Worm (Caenorhabditis elegans): ENCODE data around the gene vrp-1.

Gene vrp-1

ce11 chrIV:3028842-3029241 lies 16.5 kb downstream of the vrp-1 start, which contains the start of gene ndnf-1:
Gene ndnf-1, minus strand, starts transcription at chrIV:3028942.
- TF ChIP-seq hlh-17 (GFP tag; optimal IDR thresholded peaks at IDR 0.05; ENCODE audit: borderline replicate concordance) = no peak
- no peak for TF ChIP-seq egl-13 (tag; optimal IDR thresholded peaks at IDR 0.05)
- TF ChIP-seq vab-15 (tag; optimal IDR thresholded peaks at IDR 0.05) = no peak
- TF ChIP-seq mdl-1 (tag; optimal IDR thresholded peaks at IDR 0.05) = no peak
- no peak for TF ChIP-seq irx-1 (tag; optimal IDR thresholded peaks at IDR 0.05)
- TF ChIP-seq ama-1 (optimal IDR thresholded peaks at IDR 0.05) = no peak
- TF ChIP-seq unc-98 (GFP tag; IDR thresholded peaks at IDR 0.05) = no peak
- TF ChIP-seq nhr-85 (tag) = no peak
- no peak for TF ChIP-seq fkh-10 (GFP tag; optimal IDR thresholded peaks at IDR 0.05)
- no peak for TF ChIP-seq elt-3 (tag; optimal IDR thresholded peaks at IDR 0.05)
- TF ChIP-seq ets-5 (GFP tag; IDR thresholded peaks at IDR 0.05) = no peak
- no peak for TF ChIP-seq F16B12.6 (tag; optimal IDR thresholded peaks at IDR 0.05)
- no peak for TF ChIP-seq nhr-47 (tag; optimal IDR thresholded peaks at IDR 0.05)

ce11 chrIV:3029882-3030281 lies 17.5 kb downstream of the vrp-1 start:
- TF ChIP-seq lin-15B (tag; optimal IDR thresholded peaks at IDR 0.05) (no peak), fkh-8 (tag; optimal IDR thresholded peaks at IDR 0.05) (no peak), alr-1 (tag; optimal IDR thresholded peaks at IDR 0.05; ENCODE audit: borderline replicate concordance) (no peak), elt-2 (tag; optimal IDR thresholded peaks at IDR 0.05) (peak; percentile 41), hlh-4 (tag; optimal IDR thresholded peaks at IDR 0.05) (no peak), tbx-2 (tag; optimal IDR thresholded peaks at IDR 0.05) (peak; percentile 8), F16B12.6 (tag; optimal IDR thresholded peaks at IDR 0.05) (no peak), lin-13 (GFP tag; optimal IDR thresholded peaks at IDR 0.05) (no peak), nhr-20 (tag; optimal IDR thresholded peaks at IDR 0.05) (peak; percentile 30), aly-2 (tag; optimal IDR thresholded peaks at IDR 0.05) (no peak), pag-3 (tag; optimal IDR thresholded peaks at IDR 0.05; ENCODE audit: borderline replicate concordance, insufficient read depth) (no peak), ceh-63 (GFP tag; optimal IDR thresholded peaks at IDR 0.05) (no peak), efl-1 (optimal IDR thresholded peaks at IDR 0.05) (peak; percentile 17 to 24), efl-1 (GFP tag; optimal IDR thresholded peaks at IDR 0.05 in 1 of 2) (peak in 1 of 2 experiments; percentile 1), nhr-11 (tag; optimal IDR thresholded peaks at IDR 0.05) (peak; percentile 5), lin-39 (tag; optimal IDR thresholded peaks at IDR 0.05) (peak; percentile 10), nhr-19 (GFP tag; conservative IDR thresholded peaks at IDR 0.05) (peak; percentile 60), rnt-1 (tag; optimal IDR thresholded peaks at IDR 0.05) (peak; percentile 85), lsy-2 (tag; optimal IDR thresholded peaks at IDR 0.05) (peak; percentile 19 to 42), snu-23 (GFP tag; optimal IDR thresholded peaks at IDR 0.05) (peak; percentile 48), ztf-4 (tag; optimal IDR thresholded peaks at IDR 0.05) (peak; percentile 37), nhr-71 (tag; optimal IDR thresholded peaks at IDR 0.05) (peak; percentile 81), xbp-1 (tag; optimal IDR thresholded peaks at IDR 0.05) (peak; percentile 15), lin-14 (GFP tag; optimal IDR thresholded peaks at IDR 0.05) (peak; percentile 72), unc-130 (tag; optimal IDR thresholded peaks at IDR 0.05) (peak; percentile 46), mef-2 (tag; optimal IDR thresholded peaks at IDR 0.05) (peak; percentile 87), mdl-1 (tag; optimal IDR thresholded peaks at IDR 0.05) (peak in 1 of 2 experiments; percentile 15), lin-35 (GFP tag; optimal IDR thresholded peaks at IDR 0.05) (peak in 1 of 2 experiments; percentile 34), sup-37 (GFP tag; optimal IDR thresholded peaks at IDR 0.05) (no peak), efl-3 (GFP tag; optimal IDR thresholded peaks at IDR 0.05) (no peak), swsn-7 (tag; optimal IDR thresholded peaks at IDR 0.05) (peak; percentile 13)

Measured in whole organism, L1 larva.